Fruit fly (Drosophila melanogaster) whole organism, embryonic: Measurements from ENCODE around the gene CG31639.
A peak's percentile ranks its signal among the peaks of the same experiment; 100 is the strongest.

ENCODE experiments used
- Aef1 ChIP-seq: fragments of 200-800 bp; sonication (Bioruptor generic); IDR thresholded peaks from 3 replicates; pipeline ENCODE4 v1.3.6; 2022; ENCODE audit warnings: missing biosample characterization, missing genetic modification characterization
- CG11504 ChIP-seq: fragments of 200-800 bp; sonication (Bioruptor generic); optimal IDR thresholded peaks from 3 replicates; lab custom pipeline; 2019; ENCODE audit warnings: missing biosample characterization, mild to moderate bottlenecking, missing genetic modification characterization, moderate library complexity
- CG13424 ChIP-seq: fragments of 200-800 bp; sonication (Bioruptor generic); optimal IDR thresholded peaks from 2 replicates; lab custom pipeline; 2019; ENCODE audit warnings: missing biosample characterization, mild to moderate bottlenecking, missing genetic modification characterization, moderate library complexity
- CG15479 ChIP-seq: fragments of 200-800 bp; sonication (Bioruptor generic); optimal IDR thresholded peaks from 3 replicates; lab custom pipeline; 2019; ENCODE audit warnings: missing biosample characterization, mild to moderate bottlenecking, missing genetic modification characterization, moderate library complexity
- CG17829 ChIP-seq: fragments of 200-800 bp; optimal IDR thresholded peaks from 2 replicates; lab custom pipeline; 2019; ENCODE audit warnings: missing biosample characterization, mild to moderate bottlenecking, missing genetic modification characterization, moderate library complexity
- CG2129 ChIP-seq: fragments of 200-800 bp; sonication (Bioruptor generic); IDR thresholded peaks from 2 replicates; pipeline ENCODE4 v1.3.6; 2022; ENCODE audit warnings: missing biosample characterization, missing genetic modification characterization; ENCODE audit not compliant: partially characterized antibody
- CG2889 ChIP-seq: fragments of 200-800 bp; sonication (Bioruptor generic); IDR thresholded peaks from 3 replicates; pipeline ENCODE4 v1.3.6; 2022; ENCODE audit warnings: missing biosample characterization, missing genetic modification characterization
- CG31365 ChIP-seq: fragments of 200-800 bp; sonication (Bioruptor generic); optimal IDR thresholded peaks from 2 replicates; lab custom pipeline; 2018; ENCODE audit warnings: missing biosample characterization, mild to moderate bottlenecking, missing genetic modification characterization
- CG3281 ChIP-seq: fragments of 200-800 bp; sonication (Bioruptor generic); optimal IDR thresholded peaks from 3 replicates; lab custom pipeline; 2017; ENCODE audit warnings: missing biosample characterization, mild to moderate bottlenecking, missing genetic modification characterization
- CG33213 ChIP-seq: fragments of 200-800 bp; sonication (Bioruptor generic); optimal IDR thresholded peaks from 3 replicates; lab custom pipeline; 2016; ENCODE audit warnings: missing biosample characterization, missing genetic modification characterization
- CG34376 ChIP-seq: fragments of 200-800 bp; sonication (Bioruptor generic); optimal IDR thresholded peaks from 2 replicates; lab custom pipeline; 2018; ENCODE audit warnings: missing biosample characterization, mild to moderate bottlenecking, missing genetic modification characterization
- CG34422 ChIP-seq: fragments of 200-800 bp; sonication (Bioruptor generic); IDR thresholded peaks from 3 replicates; pipeline ENCODE4 v1.3.6; 2022; ENCODE audit warnings: missing biosample characterization, missing genetic modification characterization
- CG4730 ChIP-seq: fragments of 200-800 bp; sonication (Bioruptor generic); IDR thresholded peaks from 2 replicates; pipeline ENCODE4 v1.3.6; 2022; ENCODE audit warnings: missing biosample characterization, missing genetic modification characterization
- CG6683 ChIP-seq: fragments of 200-800 bp; sonication (Bioruptor generic); optimal IDR thresholded peaks from 2 replicates; lab custom pipeline; 2017; ENCODE audit warnings: missing biosample characterization, mild to moderate bottlenecking, missing genetic modification characterization, missing genetic modification reagents
- CG7556 ChIP-seq: fragments of 200-800 bp; sonication (Bioruptor generic); optimal IDR thresholded peaks from 2 replicates; lab custom pipeline; 2017; ENCODE audit warnings: missing biosample characterization, mild to moderate bottlenecking, missing genetic modification characterization
- CG7745 ChIP-seq: fragments of 200-800 bp; sonication (Bioruptor generic); optimal IDR thresholded peaks from 2 replicates; lab custom pipeline; 2018; ENCODE audit warnings: missing biosample characterization, mild to moderate bottlenecking, missing genetic modification characterization, moderate library complexity
- CHES-1-like ChIP-seq: fragments of 200-800 bp; sonication (Bioruptor generic); optimal IDR thresholded peaks from 2 replicates; lab custom pipeline; 2016; ENCODE audit warnings: missing biosample characterization, missing genetic modification characterization
- Dbx ChIP-seq: fragments of 200-800 bp; sonication (Bioruptor generic); IDR thresholded peaks from 3 replicates; pipeline ENCODE4 v1.3.6; 2022; ENCODE audit warnings: missing biosample characterization, missing genetic modification characterization
- Dip2 ChIP-seq: fragments of 200-800 bp; sonication (Bioruptor generic); IDR thresholded peaks from 2 replicates; pipeline ENCODE4 v1.3.6; 2022; ENCODE audit warnings: missing biosample characterization, missing genetic modification characterization
- HLH54F ChIP-seq: fragments of 200-800 bp; sonication (Bioruptor generic); optimal IDR thresholded peaks from 3 replicates; lab custom pipeline; 2016; ENCODE audit warnings: missing biosample characterization, missing genetic modification characterization
- HmgZ ChIP-seq: fragments of 200-800 bp; sonication (Bioruptor generic); optimal IDR thresholded peaks from 2 replicates; lab custom pipeline; 2018; ENCODE audit warnings: missing biosample characterization, mild to moderate bottlenecking, missing genetic modification characterization
- MBD-R2 ChIP-seq: fragments of 200-800 bp; sonication (Bioruptor generic); IDR thresholded peaks from 2 replicates; pipeline ENCODE4 v1.3.6; 2022; ENCODE audit warnings: missing biosample characterization, missing genetic modification characterization
- Max ChIP-seq: fragments of 200-800 bp; sonication (Bioruptor generic); optimal IDR thresholded peaks from 2 replicates; lab custom pipeline; 2016; ENCODE audit warnings: missing biosample characterization, mild to moderate bottlenecking, missing genetic modification characterization
- NC2α ChIP-seq: fragments of 200-800 bp; sonication (Bioruptor generic); optimal IDR thresholded peaks from 2 replicates; lab custom pipeline; 2016; ENCODE audit warnings: missing biosample characterization, missing genetic modification characterization
- NK7.1 ChIP-seq: fragments of 200-800 bp; sonication (Bioruptor generic); optimal IDR thresholded peaks from 3 replicates; lab custom pipeline; 2016; ENCODE audit warnings: missing biosample characterization, missing genetic modification characterization
- Oli ChIP-seq: fragments of 200-800 bp; sonication (Bioruptor generic); optimal IDR thresholded peaks from 2 replicates; lab custom pipeline; 2018; ENCODE audit warnings: missing biosample characterization, mild to moderate bottlenecking, missing genetic modification characterization, moderate library complexity
- Sry-δ ChIP-seq: fragments of 200-800 bp; sonication (Bioruptor generic); optimal IDR thresholded peaks from 2 replicates; lab custom pipeline; 2016; ENCODE audit warnings: missing biosample characterization, missing genetic modification characterization
- Stat92E ChIP-seq, 3 experiments: fragments of >200 bp in 2 of 3; fragments of 200-800 bp in 1 of 3; sonication (Bioruptor generic) in 1 of 3; optimal IDR thresholded peaks; 2 replicates each; lab custom pipeline; 2017 to 2019; ENCODE audit warnings: missing biosample characterization in 3 of 3, missing genetic modification characterization in 3 of 3, mild to moderate bottlenecking in 1 of 3, moderate library complexity in 1 of 3
- YL-1 ChIP-seq: fragments of 200-800 bp; sonication (Bioruptor generic); optimal IDR thresholded peaks from 3 replicates; lab custom pipeline; 2017; ENCODE audit warnings: missing biosample characterization, mild to moderate bottlenecking, missing genetic modification characterization
- al ChIP-seq: fragments of 200-800 bp; sonication (Bioruptor generic); IDR thresholded peaks from 2 replicates; pipeline ENCODE4 v1.3.6; 2022; ENCODE audit warnings: missing biosample characterization, missing genetic modification characterization
- ap ChIP-seq: fragments of 200-800 bp; sonication (Bioruptor generic); IDR thresholded peaks from 2 replicates; pipeline ENCODE4 v1.3.6; 2022; ENCODE audit warnings: missing biosample characterization, missing genetic modification characterization
- bigmax ChIP-seq: fragments of 200-800 bp; sonication (Bioruptor generic); optimal IDR thresholded peaks from 2 replicates; lab custom pipeline; 2018; ENCODE audit warnings: missing biosample characterization, mild to moderate bottlenecking, missing genetic modification characterization
- bowl ChIP-seq: fragments of 200-800 bp; sonication (Bioruptor generic); IDR thresholded peaks from 2 replicates; pipeline ENCODE4 v1.3.6; 2022; ENCODE audit warnings: missing biosample characterization, missing genetic modification characterization
- chn ChIP-seq: fragments of 200-800 bp; sonication (Bioruptor generic); optimal IDR thresholded peaks from 2 replicates; lab custom pipeline; 2016; ENCODE audit warnings: missing biosample characterization, missing genetic modification characterization
- dan ChIP-seq: fragments of 200-800 bp; sonication (Bioruptor generic); IDR thresholded peaks from 2 replicates; pipeline ENCODE4 v1.3.6; 2022; ENCODE audit warnings: missing biosample characterization, missing genetic modification characterization
- dati ChIP-seq: fragments of 200-800 bp; sonication (Bioruptor generic); IDR thresholded peaks from 2 replicates; pipeline ENCODE4 v1.3.6; 2022; ENCODE audit warnings: missing biosample characterization, missing genetic modification characterization
- dmrt99B ChIP-seq: fragments of 200-800 bp; sonication (Bioruptor generic); optimal IDR thresholded peaks from 2 replicates; lab custom pipeline; 2018; ENCODE audit warnings: missing biosample characterization, mild to moderate bottlenecking, missing genetic modification characterization, moderate library complexity
- eyg ChIP-seq: fragments of 200-800 bp; sonication (Bioruptor generic); optimal IDR thresholded peaks from 3 replicates; lab custom pipeline; 2016; ENCODE audit warnings: missing biosample characterization, missing genetic modification characterization
- h ChIP-seq: fragments of >200 bp; optimal IDR thresholded peaks from 2 replicates; lab custom pipeline; 2017
- jumu ChIP-seq: fragments of 200-800 bp; sonication (Bioruptor generic); optimal IDR thresholded peaks from 3 replicates; lab custom pipeline; 2016; ENCODE audit warnings: missing biosample characterization, missing genetic modification characterization
- kay ChIP-seq: fragments of 200-800 bp; sonication (Bioruptor generic); optimal IDR thresholded peaks from 2 replicates; lab custom pipeline; 2016; ENCODE audit warnings: missing biosample characterization, missing genetic modification characterization
- pnt ChIP-seq: fragments of 200-800 bp; sonication (Bioruptor generic); optimal IDR thresholded peaks from 3 replicates; lab custom pipeline; 2016; ENCODE audit warnings: missing biosample characterization, missing genetic modification characterization
- prd ChIP-seq, 3 experiments: fragments of >200 bp in 2 of 3; fragments of 200-800 bp in 1 of 3; sonication (Bioruptor generic) in 1 of 3; optimal IDR thresholded peaks in 2 of 3; IDR thresholded peaks in 1 of 3; 2 replicates in 2 of 3; 3 replicates in 1 of 3; pipeline versions ENCODE4 v1.3.6 to Lab custom; 2017 to 2022; ENCODE audit warnings: missing biosample characterization in 1 of 3, missing genetic modification characterization in 1 of 3
- rib ChIP-seq: fragments of 200-800 bp; sonication (Bioruptor generic); IDR thresholded peaks from 2 replicates; pipeline ENCODE4 v1.3.6; 2022; ENCODE audit warnings: missing biosample characterization, missing genetic modification characterization
- seq ChIP-seq: fragments of 200-800 bp; sonication (Bioruptor generic); IDR thresholded peaks from 2 replicates; pipeline ENCODE4 v1.3.6; 2022; ENCODE audit warnings: missing biosample characterization, missing genetic modification characterization
- tna ChIP-seq: fragments of 200-800 bp; sonication (Bioruptor generic); IDR thresholded peaks from 2 replicates; pipeline ENCODE4 v1.3.6; 2022; ENCODE audit warnings: missing biosample characterization, missing genetic modification characterization; ENCODE audit not compliant: partially characterized antibody
- unpg ChIP-seq: fragments of 200-800 bp; sonication (Bioruptor generic); optimal IDR thresholded peaks from 3 replicates; lab custom pipeline; 2018; ENCODE audit warnings: missing biosample characterization, mild to moderate bottlenecking, missing genetic modification characterization, moderate library complexity
- vfl ChIP-seq: fragments of 200-800 bp; sonication (Bioruptor generic); optimal IDR thresholded peaks from 2 replicates; lab custom pipeline; 2016; ENCODE audit warnings: missing biosample characterization, missing genetic modification characterization
- zen ChIP-seq: fragments of 200-800 bp; sonication (Bioruptor generic); optimal IDR thresholded peaks from 3 replicates; lab custom pipeline; 2018; ENCODE audit warnings: missing biosample characterization, mild to moderate bottlenecking, missing genetic modification characterization, moderate library complexity

The CG31639 gene

DNA sequence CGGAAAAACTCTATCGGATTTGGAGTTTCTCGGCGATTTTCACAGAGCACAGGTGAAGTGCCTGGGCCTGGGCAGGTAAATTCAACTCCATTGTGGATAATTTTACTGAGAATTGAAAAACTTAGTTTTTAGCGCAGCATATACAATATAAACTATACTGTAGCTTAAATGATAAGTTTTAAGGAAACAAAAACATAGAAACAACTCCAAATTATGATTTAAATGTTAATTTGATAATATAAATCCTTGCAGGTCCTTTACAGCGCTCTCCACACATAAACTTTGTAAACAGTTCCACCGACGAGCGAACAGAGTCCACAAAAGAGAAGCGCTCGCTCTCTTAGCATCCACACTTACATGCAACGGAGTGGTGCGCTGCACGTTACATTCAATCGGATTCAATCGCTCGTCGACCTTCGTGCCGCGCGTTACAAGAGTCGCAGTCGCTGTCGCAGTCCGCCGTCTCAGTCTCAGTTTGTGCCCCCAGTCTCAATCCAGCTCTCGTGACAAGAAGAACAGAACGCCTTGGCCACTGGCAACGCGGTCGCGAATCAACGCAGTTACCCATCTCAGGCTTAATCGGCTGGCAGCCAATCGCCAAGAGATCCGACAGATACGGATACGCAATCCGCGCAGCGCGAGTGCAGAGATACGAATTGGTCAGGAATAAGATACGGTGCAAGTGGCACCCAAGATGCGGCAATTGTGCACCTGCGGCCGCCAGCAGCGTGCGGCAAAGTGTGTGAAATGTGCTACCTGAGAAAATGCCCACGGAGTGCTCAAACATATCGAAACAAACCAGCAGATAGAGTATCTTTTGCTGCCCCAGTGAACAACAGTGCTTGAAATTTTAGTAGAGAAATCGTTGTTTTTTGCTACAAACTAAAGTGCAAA is 24.0 kb upstream of the CG31639 start, which contains the start of gene smal (continued):
- TF ChIP-seq Stat92E (GFP tag; optimal IDR thresholded peaks at IDR 0.05; lab: Kevin White, UChicago): peak in 1 of 3 experiments; percentile 26
- no peak for TF ChIP-seq pnt (GFP tag; lab: Kevin White, UChicago)
- TF ChIP-seq CG4730 (GFP tag; lab: Robert Waterston, UW): no peak
- 0 out of 2 replicates have a peak, but pooled peaks have one; percentile 48 for TF ChIP-seq tna (GFP tag; lab: Robert Waterston, UW)
- no peak for TF ChIP-seq Dbx (GFP tag; lab: Robert Waterston, UW)
- TF ChIP-seq kay (GFP tag; lab: Kevin White, UChicago): no peak
- TF ChIP-seq CG13424 (tag; lab: Kevin White, UChicago): no peak
- no peak for TF ChIP-seq al (GFP tag; lab: Robert Waterston, UW)
- no peak for TF ChIP-seq Dip2
- TF ChIP-seq CG7556 (GFP tag; lab: Kevin White, UChicago): no peak
- TF ChIP-seq Sry-δ: no peak
- no peak for TF ChIP-seq CG31365
- TF ChIP-seq zen (tag; lab: Kevin White, UChicago): no peak
- no peak for TF ChIP-seq ap (GFP tag; lab: Robert Waterston, UW)
- no peak for TF ChIP-seq CG2889
- TF ChIP-seq YL-1 (GFP tag; lab: Kevin White, UChicago): no peak
- no peak for TF ChIP-seq CG34376 (GFP tag; lab: Kevin White, UChicago)
- no peak for TF ChIP-seq NK7.1 (GFP tag; lab: Kevin White, UChicago)
- no peak for TF ChIP-seq CG7745 (tag; lab: Kevin White, UChicago)
- TF ChIP-seq CG15479: peak; percentile 91
- peak; percentile 9 for TF ChIP-seq dmrt99B (tag; lab: Kevin White, UChicago)
- no peak for TF ChIP-seq HLH54F
- TF ChIP-seq seq: 0 out of 2 replicates have a peak, but pooled peaks have one; percentile 17
- no peak for TF ChIP-seq bowl (GFP tag; lab: Robert Waterston, UW)
- TF ChIP-seq unpg (GFP tag; lab: Kevin White, UChicago): no peak
- TF ChIP-seq vfl (GFP tag; lab: Kevin White, UChicago): no peak
- peak; percentile 42 for TF ChIP-seq chn
- no peak for TF ChIP-seq bigmax (GFP tag; lab: Kevin White, UChicago)
- TF ChIP-seq CG6683 (GFP tag; lab: Kevin White, UChicago): no peak
- no peak for TF ChIP-seq Max (GFP tag; lab: Kevin White, UChicago)
- no peak for TF ChIP-seq Aef1 (GFP tag; lab: Robert Waterston, UW)
- TF ChIP-seq h (lab: Kevin White, UChicago): no peak
- no peak for TF ChIP-seq NC2α
- peak; percentile 9 for TF ChIP-seq CG11504 (tag; lab: Kevin White, UChicago)
- TF ChIP-seq MBD-R2 (GFP tag; lab: Robert Waterston, UW): no peak
- TF ChIP-seq HmgZ: no peak
- TF ChIP-seq jumu (GFP tag; lab: Kevin White, UChicago): no peak
- TF ChIP-seq Oli: no peak
- no peak for TF ChIP-seq dan (GFP tag; lab: Robert Waterston, UW)
- TF ChIP-seq CG17829: peak; percentile 54
- TF ChIP-seq dati: no peak
- TF ChIP-seq CG33213 (GFP tag; lab: Kevin White, UChicago): peak; percentile 31
- TF ChIP-seq CG3281: no peak
- TF ChIP-seq prd (optimal IDR thresholded peaks at IDR 0.05; lab: Kevin White, UChicago): no peak
- TF ChIP-seq prd (GFP tag; IDR thresholded peaks at IDR 0.05; lab: Robert Waterston, UW): peak; percentile 19; the same call in 1 of the 3 replicates
- no peak for TF ChIP-seq eyg (GFP tag; lab: Kevin White, UChicago)
- no peak for TF ChIP-seq rib (GFP tag; lab: Robert Waterston, UW)
- TF ChIP-seq CG2129 (GFP tag; lab: Robert Waterston, UW): no peak
- TF ChIP-seq CG34422 (GFP tag; lab: Robert Waterston, UW): 0 out of 3 replicates have a peak, but pooled peaks have one; percentile 35
- TF ChIP-seq CHES-1-like (GFP tag; lab: Kevin White, UChicago): no peak
